Worm (Caenorhabditis elegans): Measurements from ENCODE around the gene pqn-41.

The pqn-41 gene

DNA sequence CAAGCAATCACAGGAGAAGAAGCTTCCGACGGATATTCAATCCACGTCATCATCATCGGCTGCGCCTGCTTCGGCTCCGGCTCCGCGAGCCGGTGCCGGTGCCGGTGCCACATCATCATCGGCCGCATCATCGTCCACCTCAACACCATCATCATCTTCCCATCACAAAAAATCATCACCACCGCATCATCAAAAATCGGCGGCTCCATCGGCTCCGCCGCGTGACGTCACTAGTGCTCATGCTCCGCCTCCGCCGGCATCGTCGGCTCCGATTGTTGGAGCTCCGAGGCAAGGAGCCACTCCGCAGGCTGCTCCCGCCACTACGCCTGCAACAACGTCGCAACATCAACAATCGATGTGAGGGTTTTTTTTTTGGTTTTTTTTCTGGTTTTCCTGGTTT, 26.3 kb downstream of the pqn-41 start:
- no peak for TF ChIP-seq dao-5 (tag; optimal IDR thresholded peaks at IDR 0.05)
- TF ChIP-seq him-1 (tag; optimal IDR thresholded peaks at IDR 0.05), result no peak
- no peak for TF ChIP-seq W03F9.2 (tag; optimal IDR thresholded peaks at IDR 0.05)

DNA sequence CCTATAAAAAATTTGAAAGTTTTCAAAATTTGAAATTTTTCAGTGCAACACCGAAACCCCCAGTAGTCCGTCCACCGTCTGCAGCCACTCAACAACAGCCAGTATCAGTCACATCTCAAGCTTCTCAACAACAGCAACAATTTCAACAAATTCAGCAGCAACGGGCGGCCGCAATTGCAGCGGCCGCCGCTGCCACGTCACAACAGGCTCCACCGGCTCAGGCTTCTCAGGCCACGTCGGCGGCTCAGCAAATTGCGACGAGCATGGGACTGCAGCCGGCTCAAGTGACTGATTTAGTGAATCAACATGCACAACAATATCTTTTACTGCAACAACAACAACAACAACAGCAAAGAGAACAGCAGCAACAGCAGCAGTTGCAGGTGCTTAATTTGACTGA, 28.4 kb downstream of the pqn-41 start:
- TF ChIP-seq dao-5 (tag; optimal IDR thresholded peaks at IDR 0.05) (no peak), W03F9.2 (tag; optimal IDR thresholded peaks at IDR 0.05) (no peak), him-1 (tag; optimal IDR thresholded peaks at IDR 0.05) (no peak)

DNA sequence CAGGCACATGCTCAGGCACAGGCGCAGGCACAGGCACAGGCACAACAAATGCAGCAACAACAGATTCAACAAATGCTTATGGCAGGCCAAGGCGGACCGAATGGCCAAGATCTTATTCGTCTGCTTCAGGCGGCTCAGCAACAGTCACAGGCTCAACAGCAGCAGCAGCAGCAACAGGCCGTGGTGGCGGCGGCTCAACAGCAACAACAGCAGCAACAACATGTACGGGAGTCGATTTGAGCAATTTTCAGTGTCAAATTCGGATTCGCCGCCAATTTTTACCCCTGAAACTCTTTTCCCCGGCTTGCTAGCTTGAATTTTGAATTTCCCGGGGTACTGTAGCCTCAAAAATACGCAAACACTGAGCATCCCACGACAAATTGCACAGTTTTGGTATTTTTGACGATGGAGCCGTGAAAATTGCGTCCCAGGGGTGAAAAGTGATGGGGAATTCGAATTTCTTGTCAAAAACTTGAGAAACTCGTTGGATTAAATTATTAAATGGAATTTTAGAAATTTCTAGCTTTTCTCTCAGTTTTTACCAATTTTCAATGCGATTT, 32.2 kb downstream of the pqn-41 start:
- TF ChIP-seq dao-5 (tag; optimal IDR thresholded peaks at IDR 0.05) (no peak), W03F9.2 (tag; optimal IDR thresholded peaks at IDR 0.05) (no peak), him-1 (tag; optimal IDR thresholded peaks at IDR 0.05) (no peak)

DNA sequence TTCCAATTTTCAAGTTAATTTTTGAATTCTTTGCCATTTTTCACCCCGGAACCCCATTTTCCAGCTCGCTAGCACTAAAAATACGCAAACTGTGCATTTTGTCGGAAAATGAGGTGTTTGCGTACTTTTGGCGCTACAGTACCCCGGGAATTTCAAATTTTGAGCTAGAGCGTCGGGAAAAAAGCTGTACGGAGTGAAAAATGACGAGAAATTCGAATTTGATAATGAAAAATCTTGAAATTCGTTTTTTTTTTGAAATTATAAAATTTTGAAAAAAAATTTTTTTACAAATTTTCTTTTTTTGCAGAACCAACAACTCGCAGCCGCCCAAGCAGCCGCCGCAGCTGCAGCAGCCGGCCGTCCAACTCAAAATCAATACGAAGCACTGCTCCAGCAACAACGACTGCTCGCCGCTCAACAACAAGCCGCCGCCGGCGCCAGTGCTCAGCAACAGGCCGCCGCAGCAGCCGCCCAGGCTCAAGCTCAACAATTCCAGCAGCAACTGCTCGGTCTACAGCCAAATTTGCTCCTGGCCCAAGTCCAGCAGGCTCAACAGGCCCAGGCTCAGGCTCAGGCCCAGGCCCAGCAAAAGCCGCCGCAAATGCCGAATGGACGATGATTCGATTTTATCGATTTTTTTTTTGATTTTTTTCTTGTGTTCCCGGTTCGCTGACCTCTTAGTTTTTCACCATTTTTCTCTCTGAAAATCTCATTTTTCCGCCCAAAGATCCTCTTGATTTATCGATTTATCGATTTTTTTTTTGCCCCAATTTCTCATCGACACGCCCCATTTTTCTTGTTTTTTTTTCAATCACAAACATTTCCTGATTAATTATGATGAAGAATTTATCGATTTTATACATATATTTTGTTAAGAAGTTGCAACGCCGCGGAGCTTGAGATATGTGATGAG, 33.2 kb downstream of the pqn-41 start:
- TF ChIP-seq dao-5 (tag; optimal IDR thresholded peaks at IDR 0.05) (no peak), him-1 (tag; optimal IDR thresholded peaks at IDR 0.05) (no peak), W03F9.2 (tag; optimal IDR thresholded peaks at IDR 0.05) (no peak)

DNA sequence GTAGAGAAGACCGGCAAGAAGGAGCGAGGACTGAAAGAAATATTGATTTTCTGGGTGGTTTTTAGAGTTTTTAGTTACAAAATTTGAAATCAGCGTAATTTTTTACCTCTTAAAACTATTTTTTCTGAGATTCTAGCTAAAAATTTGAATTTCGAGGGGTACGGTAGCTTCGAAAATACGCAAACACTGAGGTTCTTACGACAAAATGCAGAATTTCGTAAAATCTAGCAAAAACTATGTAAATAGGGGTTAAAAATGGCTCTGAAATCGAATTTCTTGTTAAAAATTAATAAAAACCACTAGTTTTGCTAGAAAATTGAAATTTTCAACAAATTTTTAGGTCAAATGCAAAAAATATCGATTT, 33.8 kb downstream of the pqn-41 start:
- no peak for TF ChIP-seq dao-5 (tag; optimal IDR thresholded peaks at IDR 0.05)

DNA sequence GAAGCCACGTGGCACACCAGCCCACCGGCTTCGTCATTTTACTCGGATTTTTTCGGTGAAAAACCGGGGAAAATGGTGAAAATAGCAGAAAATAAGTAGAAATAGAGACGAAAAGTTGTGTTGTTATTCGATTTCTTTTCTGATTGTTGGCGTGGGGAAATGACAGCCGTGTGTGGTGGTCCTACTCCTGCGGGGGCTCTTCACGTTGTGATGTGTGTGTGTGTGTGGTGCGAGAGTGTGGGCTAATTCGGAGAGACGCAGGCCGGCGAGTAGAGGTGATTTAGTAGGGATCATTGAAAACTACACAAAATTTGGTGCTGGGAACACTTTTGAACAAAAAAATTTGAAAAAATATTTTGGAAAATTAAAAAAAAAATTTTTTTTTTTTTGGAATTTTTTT, 37.7 kb downstream of the pqn-41 start, which contains the start of gene F53A3.1:
Gene F53A3.1 (minus strand): TSS at position 150 of the 400 bp plus-strand sequence.
- TF ChIP-seq him-1 (tag; optimal IDR thresholded peaks at IDR 0.05) (no peak), W03F9.2 (tag; optimal IDR thresholded peaks at IDR 0.05) (no peak), dao-5 (tag; optimal IDR thresholded peaks at IDR 0.05) (no peak)

DNA sequence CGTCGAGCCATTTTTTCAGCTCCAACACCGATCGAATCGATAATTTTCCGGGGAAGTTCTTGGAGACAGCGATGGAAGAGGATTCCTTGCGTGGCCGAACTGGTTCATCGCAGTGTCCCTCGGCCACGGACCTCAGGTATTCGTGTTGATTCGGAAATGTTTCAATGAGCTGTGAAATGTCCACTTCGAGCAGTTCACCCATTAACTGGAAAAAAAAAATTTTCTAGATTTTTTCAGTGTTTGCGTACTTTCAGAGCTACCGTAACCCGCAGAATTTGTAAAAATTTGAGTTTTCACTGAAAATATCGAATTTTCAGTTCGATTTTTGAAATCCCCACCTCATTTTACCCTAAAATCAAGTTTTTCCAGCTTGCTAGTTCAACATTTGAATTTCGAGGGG, 42.1 kb downstream of the pqn-41 start:
- TF ChIP-seq dao-5 (tag; optimal IDR thresholded peaks at IDR 0.05) (no peak), him-1 (tag; optimal IDR thresholded peaks at IDR 0.05) (no peak), W03F9.2 (tag; optimal IDR thresholded peaks at IDR 0.05) (no peak)

DNA sequence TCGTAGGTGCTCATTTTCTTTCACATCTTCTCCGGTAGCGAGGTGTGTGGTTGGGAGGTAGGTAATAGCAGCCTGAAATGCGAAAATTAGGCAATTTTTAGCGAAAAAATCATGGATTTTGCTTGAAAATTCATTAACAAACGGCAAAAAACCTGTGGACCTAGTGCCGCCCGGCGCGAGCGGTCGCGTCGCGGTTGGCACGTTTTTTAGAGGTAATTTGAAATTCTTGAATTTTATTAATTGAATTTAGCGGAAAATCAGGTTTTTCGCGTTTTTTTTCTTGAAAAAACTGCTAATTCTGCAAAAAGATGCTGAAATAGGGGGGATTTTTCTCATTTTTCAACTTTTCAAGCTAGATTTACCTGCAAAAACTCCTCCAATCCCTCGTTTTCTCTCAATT, 43.6 kb downstream of the pqn-41 start:
- TF ChIP-seq W03F9.2 (tag; optimal IDR thresholded peaks at IDR 0.05) (no peak), dao-5 (tag; optimal IDR thresholded peaks at IDR 0.05) (no peak), him-1 (tag; optimal IDR thresholded peaks at IDR 0.05) (no peak)

DNA sequence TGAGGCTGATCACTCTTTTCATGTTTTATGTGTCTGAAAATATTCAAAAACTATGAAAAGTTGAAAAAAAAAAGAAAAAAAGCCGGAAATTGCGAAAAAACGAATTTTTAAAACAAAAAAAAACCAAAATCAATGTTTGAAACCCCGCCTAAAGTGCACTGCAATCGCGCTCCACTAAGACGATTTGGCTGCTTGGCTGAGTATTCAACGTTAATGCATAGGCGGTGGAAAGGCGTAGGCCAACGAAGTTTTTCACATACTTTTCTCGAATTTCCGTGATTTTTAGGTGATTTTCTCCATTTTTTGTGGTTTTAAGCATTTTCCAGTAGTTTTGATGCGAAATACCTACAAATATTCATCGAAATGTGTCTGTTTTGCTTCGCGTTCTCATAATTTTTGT, 44.5 kb downstream of the pqn-41 start, which contains the start of the genes polh-1 and rps-22:
Gene polh-1 (minus strand): TSS at position 34 of the 400 bp plus-strand sequence.
Gene rps-22 (plus strand): TSS at position 300 of the 400 bp plus-strand sequence.
- TF ChIP-seq W03F9.2 (tag; optimal IDR thresholded peaks at IDR 0.05) (peak; percentile 94), dao-5 (tag; optimal IDR thresholded peaks at IDR 0.05) (no peak), him-1 (tag; optimal IDR thresholded peaks at IDR 0.05) (no peak)

DNA sequence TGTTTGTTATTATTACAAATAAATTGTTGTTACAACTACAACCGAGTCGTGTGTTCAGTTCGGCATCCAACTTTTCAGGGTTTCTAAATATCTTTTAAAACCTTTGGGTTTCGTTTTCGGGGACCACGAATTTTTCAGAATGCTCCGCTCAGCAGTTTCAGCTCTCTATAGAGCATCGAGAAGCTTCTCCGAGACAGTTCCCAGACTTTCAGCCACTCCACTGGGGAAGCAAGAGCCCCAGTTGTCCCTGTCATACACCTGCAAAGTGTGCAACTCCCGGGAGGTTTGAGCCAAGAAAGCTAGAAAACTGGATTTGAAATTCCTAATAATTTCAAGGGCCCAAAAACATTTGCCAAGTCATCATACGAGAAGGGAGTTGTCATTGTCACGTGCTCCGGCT, 45.6 kb downstream of the pqn-41 start, which contains the start of gene F53A3.7:
Gene F53A3.7 (plus strand): TSS at position 139 of the 400 bp plus-strand sequence.
- TF ChIP-seq him-1 (tag; optimal IDR thresholded peaks at IDR 0.05) (no peak), W03F9.2 (tag; optimal IDR thresholded peaks at IDR 0.05) (no peak), dao-5 (tag; optimal IDR thresholded peaks at IDR 0.05) (no peak)

DNA sequence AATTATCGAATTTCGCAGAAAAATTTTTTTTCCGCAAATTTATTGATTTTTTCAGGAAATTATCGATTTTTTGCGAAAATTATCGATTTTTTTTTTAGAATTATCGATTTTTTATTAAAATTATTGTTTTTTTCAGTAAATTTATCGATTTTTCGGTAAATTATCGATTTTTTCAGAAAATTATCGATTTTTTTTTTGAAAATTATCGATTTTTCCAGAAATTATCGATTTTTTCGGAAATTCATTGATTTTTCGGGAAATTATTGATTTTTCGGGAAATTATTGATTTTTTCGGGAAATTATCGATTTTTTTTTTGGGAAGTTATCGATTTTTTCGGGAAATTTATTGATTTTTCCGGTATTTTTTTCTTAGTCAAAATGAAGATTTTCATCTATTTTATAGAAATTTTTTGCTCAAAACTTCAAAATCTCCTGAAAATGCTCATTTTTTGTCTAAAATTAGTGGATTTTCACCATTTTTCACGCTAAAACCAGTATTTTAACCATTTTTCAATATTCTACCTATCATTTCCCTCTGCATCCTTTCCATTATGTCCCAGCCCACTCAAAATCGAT, 49.9 kb downstream of the pqn-41 start:
- TF ChIP-seq dao-5 (tag; optimal IDR thresholded peaks at IDR 0.05), result no peak
- no peak for TF ChIP-seq him-1 (tag; optimal IDR thresholded peaks at IDR 0.05)
- TF ChIP-seq W03F9.2 (tag; optimal IDR thresholded peaks at IDR 0.05), result no peak

DNA sequence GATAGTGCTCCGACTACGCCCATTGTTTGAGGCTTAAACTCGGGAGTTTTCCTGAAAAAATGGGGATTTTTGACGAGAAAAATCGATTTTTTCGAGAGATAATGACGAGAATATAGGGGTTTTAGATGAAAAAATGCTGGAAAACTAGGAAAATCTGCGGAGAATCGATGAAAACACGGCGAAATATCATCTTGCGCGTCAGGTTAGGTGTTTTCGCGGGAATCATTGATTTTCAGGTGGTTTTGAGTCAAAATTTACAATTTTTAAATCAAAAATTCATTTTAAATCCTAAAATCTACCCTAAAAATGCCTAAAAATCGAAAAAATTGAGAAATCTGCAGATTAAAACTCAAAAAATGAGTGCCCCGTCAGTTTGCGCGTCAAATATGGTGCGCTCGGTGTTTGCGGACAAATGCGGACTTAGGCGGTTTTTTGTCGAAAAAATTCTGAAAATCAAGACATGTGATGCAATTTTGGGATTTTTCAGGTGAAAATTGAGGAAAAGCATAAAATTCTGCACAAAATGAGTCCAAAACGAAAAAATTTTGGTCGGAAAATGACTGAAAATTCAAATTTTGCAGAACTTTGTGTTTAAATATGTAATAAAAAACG, 56.2 kb downstream of the pqn-41 start, which contains the start of gene mboa-6:
Gene mboa-6 (minus strand): TSS at position 51 of the 612 bp plus-strand sequence.
- no peak for TF ChIP-seq dao-5 (tag; optimal IDR thresholded peaks at IDR 0.05)
- TF ChIP-seq W03F9.2 (tag; optimal IDR thresholded peaks at IDR 0.05), result no peak
- no peak for TF ChIP-seq him-1 (tag; optimal IDR thresholded peaks at IDR 0.05)

DNA sequence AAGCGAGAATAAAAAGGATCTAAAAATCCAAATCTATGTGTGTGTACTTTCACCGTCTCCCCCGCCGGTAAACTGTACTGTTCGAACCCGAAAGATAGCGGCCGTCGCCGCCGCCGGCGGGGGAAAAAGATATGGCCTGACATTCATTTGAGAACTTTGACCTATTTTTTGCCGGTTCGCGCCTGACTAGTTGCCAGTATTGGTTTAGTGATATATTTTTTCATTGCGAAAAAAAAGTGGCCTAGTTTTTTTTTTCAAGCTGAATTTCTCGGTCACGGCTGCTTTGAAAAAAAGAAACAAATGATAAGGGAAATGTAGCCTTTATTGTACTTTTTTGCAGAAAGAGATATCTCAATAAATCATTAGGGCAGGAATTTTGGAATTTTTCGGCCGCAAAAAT, 56.8 kb downstream of the pqn-41 start:
- no peak for TF ChIP-seq him-1 (tag; optimal IDR thresholded peaks at IDR 0.05)
- no peak for TF ChIP-seq W03F9.2 (tag; optimal IDR thresholded peaks at IDR 0.05)
- TF ChIP-seq dao-5 (tag; optimal IDR thresholded peaks at IDR 0.05), result no peak
